Worm (Caenorhabditis elegans): ENCODE data around the gene gcy-37.
A peak's percentile ranks its signal among the peaks of the same experiment; 100 is the strongest.

The gcy-37 gene

ce11 chrIV:2113362-2114056 is 45.5 kb downstream of the gcy-37 start, which contains the start of gene C23H5.8:
Gene C23H5.8, minus strand, starts transcription at chrIV:2113412.
- no peak for TF ChIP-seq jun-1 (tag; optimal IDR thresholded peaks at IDR 0.05)
- no peak for TF ChIP-seq lsy-2 (tag; optimal IDR thresholded peaks at IDR 0.05)
- TF ChIP-seq gei-8 (GFP tag; optimal IDR thresholded peaks at IDR 0.05): no peak
- TF ChIP-seq mdt-29 (GFP tag; IDR thresholded peaks at IDR 0.05): peak; percentile 81
- TF ChIP-seq nhr-25 (tag; optimal IDR thresholded peaks at IDR 0.05; ENCODE audit: borderline replicate concordance, insufficient read depth): no peak
- peak; percentile 6; the same call in 1 of the 2 replicates for TF ChIP-seq lin-38 (GFP tag; IDR thresholded peaks at IDR 0.05)
- TF ChIP-seq daf-19 (GFP tag; conservative IDR thresholded peaks at IDR 0.05): no peak
- no peak for TF ChIP-seq nhr-102 (tag; optimal IDR thresholded peaks at IDR 0.05)
- TF ChIP-seq daf-16 (GFP tag; optimal IDR thresholded peaks at IDR 0.05): no peak
- TF ChIP-seq daf-16 (tag; optimal IDR thresholded peaks at IDR 0.05): peak; percentile 35
- no peak for TF ChIP-seq unc-130 (GFP tag; optimal IDR thresholded peaks at IDR 0.05)

DNA sequence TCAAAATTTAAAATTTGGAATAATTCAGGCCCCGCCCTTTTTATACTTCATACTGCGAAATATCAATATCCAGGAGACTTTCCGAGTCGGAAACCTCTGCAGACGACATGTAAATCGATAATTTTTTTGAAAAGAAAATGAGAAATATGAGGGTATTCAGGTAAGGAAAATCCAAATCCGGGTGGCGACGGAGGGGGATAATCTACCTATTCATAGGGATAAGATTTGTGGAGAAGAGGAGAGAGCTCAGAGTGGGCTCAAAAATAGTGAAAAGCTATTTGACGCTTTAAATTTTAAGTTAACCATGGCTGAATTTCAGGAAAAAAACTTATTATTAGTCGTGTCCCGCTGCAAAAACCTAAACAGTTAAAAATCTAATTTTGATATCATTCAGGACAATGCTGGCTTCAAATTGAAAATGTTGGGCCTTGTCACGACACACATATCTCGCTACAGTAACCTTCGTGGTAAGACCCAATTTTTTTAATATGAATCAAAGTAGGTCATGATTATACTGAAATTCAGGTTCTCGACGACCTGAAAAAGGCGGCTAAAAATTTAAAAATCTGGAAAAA is 47.6 kb downstream of the gcy-37 start, which contains the start of gene che-6:
Gene che-6, minus strand, starts transcription at position 109 of the 575 bp plus-strand sequence.
- no peak for TF ChIP-seq ces-1 (GFP tag; optimal IDR thresholded peaks at IDR 0.05)
- TF ChIP-seq zfp-3 (GFP tag; conservative IDR thresholded peaks at IDR 0.05): peak; percentile 26
- TF ChIP-seq daf-16 (GFP tag; optimal IDR thresholded peaks at IDR 0.05): no peak
- peak; percentile 22 for TF ChIP-seq daf-16 (tag; optimal IDR thresholded peaks at IDR 0.05)
- TF ChIP-seq spr-1 (tag; optimal IDR thresholded peaks at IDR 0.05): no peak
- TF ChIP-seq dve-1 (tag; optimal IDR thresholded peaks at IDR 0.05; ENCODE audit: insufficient read depth): peak; percentile 45
- TF ChIP-seq T26A8.4 (GFP tag; IDR thresholded peaks at IDR 0.05): 0 out of 2 replicates have a peak, but pooled peaks have one; percentile 29
- TF ChIP-seq dmd-8 (GFP tag; IDR thresholded peaks at IDR 0.05): 0 out of 2 replicates have a peak, but pooled peaks have one; percentile 20
- TF ChIP-seq nhr-102 (tag; optimal IDR thresholded peaks at IDR 0.05): peak; percentile 37
- peak; percentile 60; the same call in 1 of the 2 replicates for TF ChIP-seq saeg-2 (GFP tag; IDR thresholded peaks at IDR 0.05)
- TF ChIP-seq T20F7.1 (GFP tag; optimal IDR thresholded peaks at IDR 0.05): peak; percentile 34
- no peak for TF ChIP-seq nhr-77 (tag; optimal IDR thresholded peaks at IDR 0.05)
- no peak for TF ChIP-seq Y5F2A.4 (GFP tag; optimal IDR thresholded peaks at IDR 0.05)
- TF ChIP-seq pha-4 (GFP tag; IDR thresholded peaks at IDR 0.05): 0 out of 2 replicates have a peak, but pooled peaks have one; percentile 51
- no peak for TF ChIP-seq pha-4 (tag; optimal IDR thresholded peaks at IDR 0.05)
- TF ChIP-seq dmd-6 (GFP tag; IDR thresholded peaks at IDR 0.05): peak; percentile 39
- no peak for TF ChIP-seq nhr-25 (tag; optimal IDR thresholded peaks at IDR 0.05; ENCODE audit: borderline replicate concordance, insufficient read depth)
- no peak for TF ChIP-seq daf-12 (tag; optimal IDR thresholded peaks at IDR 0.05)
- TF ChIP-seq lsy-2 (tag; optimal IDR thresholded peaks at IDR 0.05): peak in 1 of 2 experiments; percentile 12
- TF ChIP-seq lin-15B (tag; optimal IDR thresholded peaks at IDR 0.05): no peak
- TF ChIP-seq nhr-48 (tag; optimal IDR thresholded peaks at IDR 0.05): peak; percentile 9
- TF ChIP-seq madf-9 (GFP tag; conservative IDR thresholded peaks at IDR 0.05): no peak
- peak; percentile 86 for TF ChIP-seq aha-1 (tag)
- TF ChIP-seq mep-1 (tag; optimal IDR thresholded peaks at IDR 0.05): peak; percentile 31
- 0 out of 2 replicates have a peak, but pooled peaks have one; percentile 44 for TF ChIP-seq Y75B8A.6 (GFP tag; IDR thresholded peaks at IDR 0.05)
- TF ChIP-seq lim-7 (GFP tag; IDR thresholded peaks at IDR 0.05): 0 out of 2 replicates have a peak, but pooled peaks have one; percentile 19
- TF ChIP-seq nhr-11 (tag; optimal IDR thresholded peaks at IDR 0.05): no peak
- peak; percentile 58 for TF ChIP-seq lin-38 (GFP tag; IDR thresholded peaks at IDR 0.05)

DNA sequence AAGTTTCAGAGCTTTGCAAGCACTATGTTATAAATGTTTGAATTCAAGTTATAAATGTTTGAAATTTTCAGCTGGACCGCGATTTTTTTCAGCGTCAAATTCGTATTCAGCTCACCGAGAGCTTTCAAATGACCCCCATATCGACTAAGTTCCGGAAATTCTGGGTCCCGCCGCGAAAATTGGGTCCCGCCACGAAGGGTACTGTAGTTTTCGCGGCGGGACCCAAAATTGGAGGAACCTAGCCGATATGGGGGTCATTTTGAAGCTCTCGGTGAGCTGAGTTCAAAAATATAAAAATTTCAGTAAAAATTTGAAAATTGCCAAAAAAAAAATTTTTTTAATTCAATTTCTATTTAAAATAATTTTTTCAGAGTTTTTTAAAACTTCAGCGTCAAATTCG is 52.3 kb downstream of the gcy-37 start:
- TF ChIP-seq madf-5 (GFP tag; IDR thresholded peaks at IDR 0.05) (0 out of 4 replicates have a peak, but pooled peaks of 1 of the 2 experiments have one; percentile 13), R02D3.7 (tag; optimal IDR thresholded peaks at IDR 0.05) (no peak), lin-15B (tag; optimal IDR thresholded peaks at IDR 0.05) (no peak), ceh-28 (tag; optimal IDR thresholded peaks at IDR 0.05) (no peak), Y48G9A.11 (GFP tag; IDR thresholded peaks at IDR 0.05) (no peak), daf-12 (tag; optimal IDR thresholded peaks at IDR 0.05) (no peak), T20F7.1 (GFP tag; optimal IDR thresholded peaks at IDR 0.05) (no peak), T26A8.4 (GFP tag; IDR thresholded peaks at IDR 0.05) (no peak), dmd-6 (GFP tag; IDR thresholded peaks at IDR 0.05) (no peak), fkh-10 (GFP tag; optimal IDR thresholded peaks at IDR 0.05) (no peak), unc-39 (tag; optimal IDR thresholded peaks at IDR 0.05) (no peak), snpc-4 (tag; optimal IDR thresholded peaks at IDR 0.05) (no peak), F26F4.8 (GFP tag; conservative IDR thresholded peaks at IDR 0.05) (0 out of 2 replicates have a peak, but pooled peaks have one; percentile 9), dmd-9 (GFP tag; IDR thresholded peaks at IDR 0.05) (no peak), nhr-111 (GFP tag; optimal IDR thresholded peaks at IDR 0.05) (no peak), jun-1 (tag; optimal IDR thresholded peaks at IDR 0.05) (no peak), nhr-76 (tag; optimal IDR thresholded peaks at IDR 0.05) (no peak), nhr-42 (GFP tag; IDR thresholded peaks at IDR 0.05) (no peak)
